Worm (Caenorhabditis elegans) whole organism, L4 larva: ENCODE measurements around the gene pigw-1.

ENCODE experiments used
- F44E2.7 ChIP-seq: fragments of 200-800 bp; sonication (Bioruptor generic); IDR thresholded peaks from 2 replicates; pipeline ENCODE4 v2.1.2; 2022; ENCODE audit warnings: missing genetic modification characterization, missing compliant biosample characterization
- T26A8.4 ChIP-seq: fragments of 200-800 bp; sonication (Bioruptor generic); IDR thresholded peaks from 2 replicates; pipeline ENCODE4 v1.3.6; 2022; ENCODE audit warnings: missing genetic modification characterization, missing compliant biosample characterization
- aha-1 ChIP-seq: fragments of 150-350 bp; peaks from one replicate; lab custom pipeline; 2014; ENCODE audit warnings: missing biosample characterization, missing genetic modification characterization
- ceh-28 ChIP-seq: fragments of 150-350 bp; optimal IDR thresholded peaks from 2 replicates; lab custom pipeline; 2014; ENCODE audit warnings: missing biosample characterization, missing genetic modification reagents, missing genetic modification characterization
- ceh-62 ChIP-seq: sonication (generic microtip); optimal IDR thresholded peaks from 2 replicates; lab custom pipeline; 2017; ENCODE audit warnings: missing biosample characterization, missing genetic modification characterization
- ctbp-1 ChIP-seq: fragments of 200-800 bp; sonication (Bioruptor generic); IDR thresholded peaks from 2 replicates; pipeline ENCODE4 v1.3.6; 2022; ENCODE audit warnings: missing genetic modification reagents, missing genetic modification characterization, missing compliant biosample characterization
- daf-16 ChIP-seq, 3 experiments: sonication (generic microtip); optimal IDR thresholded peaks; 2 replicates each; lab custom pipeline; 2016 to 2017; ENCODE audit warnings: missing genetic modification characterization in 3 of 3, missing genetic modification reagents in 3 of 3, mild to moderate bottlenecking in 2 of 3, missing compliant biosample characterization in 2 of 3, missing biosample characterization in 1 of 3, moderate library complexity in 1 of 3
- daf-8 ChIP-seq: fragments of 200-800 bp; sonication (Bioruptor generic); IDR thresholded peaks from 2 replicates; pipeline ENCODE4 v1.3.6; 2022; ENCODE audit warnings: missing genetic modification characterization, missing compliant biosample characterization
- dmd-8 ChIP-seq: fragments of 200-800 bp; sonication (Bioruptor generic); IDR thresholded peaks from 2 replicates; pipeline ENCODE4 v1.3.6; 2022; ENCODE audit warnings: missing genetic modification characterization, missing compliant biosample characterization
- duxl-1 ChIP-seq: sonication (generic microtip); optimal IDR thresholded peaks from 2 replicates; lab custom pipeline; 2016; ENCODE audit warnings: mild to moderate bottlenecking, missing genetic modification characterization, moderate library complexity, missing compliant biosample characterization; ENCODE audit not compliant: poor library complexity
- jun-1 ChIP-seq: fragments of 150-350 bp; optimal IDR thresholded peaks from 2 replicates; lab custom pipeline; 2014; ENCODE audit warnings: missing biosample characterization, missing genetic modification reagents, missing genetic modification characterization
- lir-3 ChIP-seq: sonication (generic microtip); optimal IDR thresholded peaks from 2 replicates; lab custom pipeline; 2016; ENCODE audit warnings: mild to moderate bottlenecking, missing genetic modification characterization, missing compliant biosample characterization
- nhr-28 ChIP-seq: fragments of 150-350 bp; optimal IDR thresholded peaks from 2 replicates; lab custom pipeline; 2014; ENCODE audit warnings: missing biosample characterization, missing genetic modification characterization
- nhr-41 ChIP-seq: fragments of 200-800 bp; sonication (Bioruptor generic); IDR thresholded peaks from 2 replicates; pipeline ENCODE4 v1.3.6; 2022; ENCODE audit warnings: missing genetic modification reagents, missing genetic modification characterization, missing compliant biosample characterization
- rbr-2 ChIP-seq: sonication (generic microtip); optimal IDR thresholded peaks from 2 replicates; lab custom pipeline; 2016; ENCODE audit warnings: missing genotype, missing genetic modification characterization, missing compliant biosample characterization
- sdz-12 ChIP-seq: fragments of 200-800 bp; sonication (Bioruptor generic); optimal IDR thresholded peaks from 2 replicates; lab custom pipeline; 2018; ENCODE audit warnings: mild to moderate bottlenecking, missing genetic modification characterization, missing compliant biosample characterization
- set-16 ChIP-seq: fragments of 200-800 bp; sonication (Bioruptor generic); IDR thresholded peaks from 2 replicates; pipeline ENCODE4 v1.3.6; 2022; ENCODE audit warnings: missing genetic modification reagents, missing genetic modification characterization, missing compliant biosample characterization
- spr-1 ChIP-seq: sonication (generic microtip); optimal IDR thresholded peaks from 2 replicates; lab custom pipeline; 2016; ENCODE audit warnings: mild to moderate bottlenecking, missing genetic modification characterization, missing compliant biosample characterization
- tra-1 ChIP-seq: fragments of 200-800 bp; sonication (Bioruptor generic); IDR thresholded peaks from 2 replicates; pipeline ENCODE4 v1.3.6; 2022; ENCODE audit warnings: missing genetic modification reagents, missing genetic modification characterization, missing compliant biosample characterization
- unc-39 ChIP-seq: sonication (generic microtip); optimal IDR thresholded peaks from 2 replicates; lab custom pipeline; 2017; ENCODE audit warnings: missing biosample characterization, missing genetic modification characterization
- unc-62 ChIP-seq, 3 experiments: fragments of 150-350 bp in 1 of 3; sonication (generic microtip); optimal IDR thresholded peaks in 2 of 3; peaks in 1 of 3; 1 replicate in 1 of 3; 2 replicates in 2 of 3; lab custom pipeline; 2014 to 2017; ENCODE audit warnings: missing biosample characterization in 3 of 3, missing genetic modification characterization in 3 of 3, missing genetic modification reagents in 3 of 3, missing genotype in 1 of 3
- zag-1 ChIP-seq: fragments of 150-350 bp; optimal IDR thresholded peaks from 2 replicates; lab custom pipeline; 2014; ENCODE audit warnings: missing biosample characterization, missing genetic modification characterization
- zfp-2 ChIP-seq: sonication (generic microtip); optimal IDR thresholded peaks from 2 replicates; lab custom pipeline; 2016; ENCODE audit warnings: mild to moderate bottlenecking, missing genetic modification characterization, missing compliant biosample characterization
- ztf-7 ChIP-seq: fragments of 150-350 bp; optimal IDR thresholded peaks from 2 replicates; lab custom pipeline; 2014; ENCODE audit warnings: missing biosample characterization, missing genetic modification characterization

The pigw-1 gene

DNA sequence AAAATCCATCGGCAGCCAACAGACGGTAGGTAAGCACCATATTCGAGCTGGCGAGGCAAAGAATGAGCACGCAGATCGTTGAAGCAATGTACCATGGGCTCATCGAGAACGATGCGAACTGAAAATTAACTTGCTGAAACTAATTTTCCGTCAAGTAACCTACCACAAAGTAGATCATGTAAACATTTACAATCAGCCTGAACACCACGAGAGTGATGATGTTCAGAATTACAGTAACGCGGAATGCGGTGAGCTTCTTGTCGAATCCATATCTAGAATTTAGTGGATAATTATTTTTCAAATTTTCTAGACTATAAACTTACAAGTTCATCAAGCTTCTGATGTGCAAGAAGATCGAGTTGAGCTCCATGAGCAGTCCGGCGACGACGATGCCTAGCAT lies 55.2 kb downstream of the pigw-1 start:
- TF ChIP-seq unc-62 (GFP tag; optimal IDR thresholded peaks at IDR 0.05 in 1 of 2; lab: Kevin White, UChicago): peak in 1 of 2 experiments; percentile 92
- TF ChIP-seq unc-62 (tag; optimal IDR thresholded peaks at IDR 0.05; lab: Kevin White, UChicago): no peak
- TF ChIP-seq nhr-41 (GFP tag; lab: Robert Waterston, UW): no peak
- no peak for TF ChIP-seq zfp-2
- no peak for TF ChIP-seq tra-1
- no peak for TF ChIP-seq ceh-28
- no peak for TF ChIP-seq daf-8 (GFP tag; lab: Robert Waterston, UW)
- no peak for TF ChIP-seq dmd-8 (GFP tag; lab: Robert Waterston, UW)
- TF ChIP-seq unc-39 (tag; lab: Kevin White, UChicago): no peak
- no peak for TF ChIP-seq ceh-62
- TF ChIP-seq rbr-2 (tag; lab: Kevin White, UChicago): no peak
- no peak for TF ChIP-seq spr-1 (tag; lab: Kevin White, UChicago)
- TF ChIP-seq aha-1 (tag; lab: Kevin White, UChicago): peak; percentile 26
- TF ChIP-seq ztf-7: no peak
- no peak for TF ChIP-seq F44E2.7
- TF ChIP-seq ctbp-1 (GFP tag; lab: Robert Waterston, UW): no peak
- TF ChIP-seq zag-1 (tag; lab: Kevin White, UChicago): no peak

DNA sequence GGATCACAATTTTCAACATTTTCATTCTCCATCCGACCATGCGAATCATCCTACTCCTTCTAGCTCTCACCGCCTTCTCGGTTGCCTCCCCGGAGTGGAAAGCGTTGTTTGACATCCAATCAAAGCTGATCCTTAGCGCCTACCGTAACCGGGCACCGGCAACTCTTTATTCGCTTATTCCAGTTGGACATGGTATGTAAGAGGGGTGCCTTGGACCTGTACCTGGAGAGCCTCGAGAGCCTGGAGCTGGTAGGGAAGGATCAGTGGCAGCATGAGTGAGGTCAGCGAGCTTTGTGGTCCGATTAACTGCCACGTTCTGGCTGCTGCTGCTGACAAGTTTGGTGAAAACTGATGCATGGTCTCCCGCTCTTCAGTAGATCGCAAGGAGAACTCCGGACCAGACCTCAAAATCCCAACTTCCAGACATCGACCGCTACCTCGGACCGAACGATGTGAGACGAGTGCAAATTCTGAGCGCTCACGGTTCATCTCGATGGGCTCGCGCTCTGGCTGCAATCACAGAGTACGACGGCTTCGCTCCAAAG lies 56.8 kb downstream of the pigw-1 start, which contains the start of gene K12H6.8:
Gene K12H6.8, plus strand, starts transcription at position 38 of the 545 bp plus-strand sequence.
- TF ChIP-seq aha-1 (tag; lab: Kevin White, UChicago) (no peak), sdz-12 (GFP tag; lab: Kevin White, UChicago) (peak; percentile 45), daf-16 (GFP tag; optimal IDR thresholded peaks at IDR 0.05; lab: Kevin White, UChicago) (no peak), daf-16 (tag; optimal IDR thresholded peaks at IDR 0.05; lab: Kevin White, UChicago) (no peak), T26A8.4 (GFP tag; lab: Robert Waterston, UW) (no peak), duxl-1 (tag; lab: Kevin White, UChicago) (peak; percentile 21), jun-1 (tag; lab: Kevin White, UChicago) (no peak), lir-3 (tag; lab: Kevin White, UChicago) (no peak), set-16 (peak; percentile 72), nhr-28 (no peak)
